Fruit fly (Drosophila melanogaster): Measurements from ENCODE around the gene CG15167.

DNA sequence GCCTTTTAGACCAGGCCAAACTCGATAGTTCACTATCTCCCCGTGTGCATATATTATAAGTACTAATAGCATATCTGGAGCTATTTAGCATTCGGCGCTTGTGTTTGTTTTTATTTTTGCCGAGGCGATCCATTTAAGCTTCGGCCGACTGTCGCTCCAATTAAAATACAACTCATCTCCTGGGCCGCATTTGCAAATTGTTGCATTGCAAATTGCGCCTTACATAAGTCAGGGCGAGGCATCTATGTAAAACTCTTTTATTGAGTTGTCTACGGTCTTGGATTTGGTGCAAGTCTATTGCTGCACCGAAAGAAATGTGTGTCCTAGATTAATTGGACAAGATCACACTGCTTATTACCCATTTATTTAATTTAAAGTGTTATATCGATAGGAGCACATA, 12.2 kb upstream of the CG15167 start:
- no peak for TF ChIP-seq EcR (GFP tag; optimal IDR thresholded peaks at IDR 0.05)
- no peak for TF ChIP-seq psq (optimal IDR thresholded peaks at IDR 0.05)
- no peak for TF ChIP-seq Dll (optimal IDR thresholded peaks at IDR 0.05)
- no peak for TF ChIP-seq pan (optimal IDR thresholded peaks at IDR 0.05)
- TF ChIP-seq CG8478 (optimal IDR thresholded peaks at IDR 0.05): no peak

All from whole organism.